Worm (Caenorhabditis elegans) whole organism, L3 larva: ENCODE measurements around the gene Y61A9LA.10.

Experiments used
- aly-2 ChIP-seq: fragments of 150-350 bp; optimal IDR thresholded peaks from 2 replicates; lab custom pipeline; 2014; ENCODE audit warnings: missing biosample characterization, missing genetic modification characterization
- eor-1 ChIP-seq, 2 experiments: fragments of 150-350 bp; optimal IDR thresholded peaks; 2 replicates each; lab custom pipeline; 2014 to 2018; ENCODE audit warnings: missing biosample characterization in 2 of 2, missing genetic modification characterization in 2 of 2
- fos-1 ChIP-seq: fragments of 150-350 bp; optimal IDR thresholded peaks from 2 replicates; lab custom pipeline; 2014; ENCODE audit warnings: missing biosample characterization, missing genetic modification characterization
- mdl-1 ChIP-seq: fragments of 150-350 bp; optimal IDR thresholded peaks from 2 replicates; lab custom pipeline; 2014; ENCODE audit warnings: missing biosample characterization, missing genetic modification characterization
- nfya-1 ChIP-seq: sonication (generic microtip); optimal IDR thresholded peaks from 2 replicates; lab custom pipeline; 2017; ENCODE audit warnings: missing genetic modification characterization, mild to moderate bottlenecking, missing compliant biosample characterization, antibody characterized with exemption, moderate library complexity; ENCODE audit not compliant: insufficient read depth
- nhr-25 ChIP-seq: sonication (generic microtip); optimal IDR thresholded peaks from 2 replicates; lab custom pipeline; 2017; ENCODE audit warnings: missing biosample characterization, missing genetic modification characterization
- pha-4 ChIP-seq: fragments of 150-350 bp; optimal IDR thresholded peaks from 2 replicates; lab custom pipeline; 2014; ENCODE audit warnings: missing biosample characterization, missing genetic modification reagents, missing genetic modification characterization
- pqm-1 ChIP-seq: fragments of 150-350 bp; optimal IDR thresholded peaks from 2 replicates; lab custom pipeline; 2017; ENCODE audit warnings: missing biosample characterization, missing genetic modification characterization, inconsistent platforms
- sea-2 ChIP-seq: fragments of 150-350 bp; sonication (generic microtip); optimal IDR thresholded peaks from 4 replicates; lab custom pipeline; 2014; ENCODE audit warnings: missing biosample characterization, missing genetic modification reagents, missing genetic modification characterization
- unc-62 ChIP-seq: fragments of 150-350 bp; sonication (generic microtip); optimal IDR thresholded peaks from 4 replicates; lab custom pipeline; 2014; ENCODE audit warnings: missing biosample characterization, missing genetic modification reagents, missing genetic modification characterization
- ztf-4 ChIP-seq: fragments of 150-350 bp; optimal IDR thresholded peaks from 2 replicates; lab custom pipeline; 2014; ENCODE audit warnings: missing biosample characterization, missing genetic modification characterization

- TF ChIP-seq nhr-25 (tag; lab: Kevin White, UChicago) (no peak), aly-2 (tag; lab: Kevin White, UChicago) (no peak), sea-2 (GFP tag; lab: Kevin White, UChicago) (no peak), fos-1 (tag; lab: Kevin White, UChicago) (no peak), nfya-1 (tag; lab: Kevin White, UChicago) (no peak), mdl-1 (no peak), eor-1 (tag; optimal IDR thresholded peaks at IDR 0.05; lab: Kevin White, UChicago) (no peak), pha-4 (tag; lab: Kevin White, UChicago) (no peak), ztf-4 (no peak), unc-62 (GFP tag; lab: Kevin White, UChicago) (no peak), pqm-1 (tag; lab: Kevin White, UChicago) (no peak)
Observed at ce11 chrV:4653871-4654605, 38.4 kb upstream of the Y61A9LA.10 start, which contains the start of the genes col-139 and F41F3.1.
